Worm (Caenorhabditis elegans): ENCODE measurements around the gene ptr-8.
A peak's percentile ranks its signal among the peaks of the same experiment; 100 is the strongest.

ptr-8 gene

ce11 chrII:10933948-10934722 lies 45.1 kb downstream of the ptr-8 start (continued):
- TF ChIP-seq ceh-82 (tag; optimal IDR thresholded peaks at IDR 0.05): no peak

- peak; percentile 95 for TF ChIP-seq set-16 (GFP tag; IDR thresholded peaks at IDR 0.05)
- TF ChIP-seq lsy-2 (tag; optimal IDR thresholded peaks at IDR 0.05): no peak
- 0 out of 2 replicates have a peak, but pooled peaks have one; percentile 33 for TF ChIP-seq egl-43 (GFP tag; IDR thresholded peaks at IDR 0.05)
- TF ChIP-seq lim-7 (GFP tag; IDR thresholded peaks at IDR 0.05): 0 out of 2 replicates have a peak, but pooled peaks have one; percentile 12
- no peak for TF ChIP-seq hif-1 (tag; optimal IDR thresholded peaks at IDR 0.05)
Observed at ce11 chrII:10934786-10935185, 45.7 kb downstream of the ptr-8 start, which contains the start of gene R03D7.2. Gene R03D7.2 (minus strand): TSS chrII:10935184.

ce11 chrII:10935336-10935735 lies 46.3 kb downstream of the ptr-8 start:
- TF ChIP-seq tra-1 (GFP tag; IDR thresholded peaks at IDR 0.05) (no peak), daf-16 (GFP tag; optimal IDR thresholded peaks at IDR 0.05) (no peak), daf-16 (tag; optimal IDR thresholded peaks at IDR 0.05) (no peak), ceh-44 (GFP tag; IDR thresholded peaks at IDR 0.05) (0 out of 2 replicates have a peak, but pooled peaks have one; percentile 16), mdl-1 (tag; optimal IDR thresholded peaks at IDR 0.05) (no peak), lin-15B (tag; optimal IDR thresholded peaks at IDR 0.05) (no peak), nhr-42 (GFP tag; IDR thresholded peaks at IDR 0.05) (no peak), mxl-3 (GFP tag; optimal IDR thresholded peaks at IDR 0.05) (no peak), nhr-237 (tag; optimal IDR thresholded peaks at IDR 0.05) (no peak), sdz-12 (GFP tag; optimal IDR thresholded peaks at IDR 0.05) (no peak), nhr-25 (tag; optimal IDR thresholded peaks at IDR 0.05; ENCODE audit: borderline replicate concordance, insufficient read depth) (no peak), attf-4 (tag; optimal IDR thresholded peaks at IDR 0.05) (no peak), Y48G9A.11 (GFP tag; IDR thresholded peaks at IDR 0.05) (peak; percentile 69), nhr-77 (tag; optimal IDR thresholded peaks at IDR 0.05) (no peak), ZK546.5 (tag; optimal IDR thresholded peaks at IDR 0.05) (no peak), arid-1 (GFP tag; conservative IDR thresholded peaks at IDR 0.05) (0 out of 2 replicates have a peak, but pooled peaks have one; percentile 36), F44E2.7 (GFP tag; IDR thresholded peaks at IDR 0.05) (no peak), unc-130 (GFP tag; optimal IDR thresholded peaks at IDR 0.05) (peak; percentile 68), unc-39 (tag; optimal IDR thresholded peaks at IDR 0.05) (no peak), ceh-62 (tag; optimal IDR thresholded peaks at IDR 0.05) (no peak), mdt-29 (GFP tag; IDR thresholded peaks at IDR 0.05) (no peak), zfp-3 (GFP tag; conservative IDR thresholded peaks at IDR 0.05) (no peak), lin-38 (GFP tag; IDR thresholded peaks at IDR 0.05) (peak; percentile 76), egl-27 (tag; optimal IDR thresholded peaks at IDR 0.05) (no peak), lin-39 (tag; optimal IDR thresholded peaks at IDR 0.05) (no peak), F49E8.2 (tag; optimal IDR thresholded peaks at IDR 0.05; ENCODE audit: borderline replicate concordance) (peak; percentile 81), snpc-1.2 (GFP tag; IDR thresholded peaks at IDR 0.05) (0 out of 2 replicates have a peak, but pooled peaks have one; percentile 60), pha-4 (GFP tag; IDR thresholded peaks at IDR 0.05) (no peak), pha-4 (tag; optimal IDR thresholded peaks at IDR 0.05) (no peak), zag-1 (tag; optimal IDR thresholded peaks at IDR 0.05) (no peak), spr-3 (GFP tag; optimal IDR thresholded peaks at IDR 0.05) (no peak), ctbp-1 (GFP tag; IDR thresholded peaks at IDR 0.05) (no peak), nhr-6 (tag; optimal IDR thresholded peaks at IDR 0.05) (no peak), nhr-28 (tag; optimal IDR thresholded peaks at IDR 0.05) (no peak), Y5F2A.4 (GFP tag; optimal IDR thresholded peaks at IDR 0.05) (no peak), nhr-102 (tag; optimal IDR thresholded peaks at IDR 0.05) (no peak), zfp-2 (tag; optimal IDR thresholded peaks at IDR 0.05) (no peak), nhr-76 (tag; optimal IDR thresholded peaks at IDR 0.05) (no peak), aha-1 (tag) (no peak), F37D6.2 (tag; optimal IDR thresholded peaks at IDR 0.05) (no peak)

All from whole organism, L4 larva.